Worm (Caenorhabditis elegans) whole organism, mixed stage, embryonic: ENCODE data around the gene T14G10.8.

ENCODE experiments used
- M03D4.4 ChIP-seq: sonication (generic microtip); optimal IDR thresholded peaks from 2 replicates; lab custom pipeline; 2017; ENCODE audit warnings: mild to moderate bottlenecking, missing genetic modification characterization, missing compliant biosample characterization
- bed-3 ChIP-seq: fragments of 200-800 bp; sonication (Bioruptor generic); optimal IDR thresholded peaks from 3 replicates; lab custom pipeline; 2018; ENCODE audit warnings: mild to moderate bottlenecking, missing genetic modification characterization, moderate library complexity, missing compliant biosample characterization
- blmp-1 ChIP-seq: fragments of 150-350 bp; optimal IDR thresholded peaks from 2 replicates; lab custom pipeline; 2014; ENCODE audit warnings: missing biosample characterization, missing genetic modification characterization
- ceh-39 ChIP-seq: fragments of 150-350 bp; optimal IDR thresholded peaks from 2 replicates; lab custom pipeline; 2014; ENCODE audit warnings: missing biosample characterization, missing genetic modification characterization
- ceh-43 ChIP-seq: fragments of 200-800 bp; sonication (Bioruptor generic); optimal IDR thresholded peaks from 2 replicates; lab custom pipeline; 2018; ENCODE audit warnings: mild to moderate bottlenecking, missing genetic modification characterization, moderate library complexity, missing compliant biosample characterization
- ces-1 ChIP-seq: fragments of 150-350 bp; optimal IDR thresholded peaks from 2 replicates; lab custom pipeline; 2014; ENCODE audit warnings: missing biosample characterization, missing genetic modification reagents, missing genetic modification characterization
- cnd-1 ChIP-seq: fragments of 200-800 bp; sonication (Bioruptor generic); optimal IDR thresholded peaks from 2 replicates; lab custom pipeline; 2018; ENCODE audit warnings: mild to moderate bottlenecking, missing genetic modification characterization, missing compliant biosample characterization
- elt-1 ChIP-seq: sonication (generic microtip); optimal IDR thresholded peaks from 2 replicates; lab custom pipeline; 2017; ENCODE audit warnings: missing genetic modification characterization, mild to moderate bottlenecking, missing compliant biosample characterization, antibody characterized with exemption, moderate library complexity, borderline replicate concordance; ENCODE audit not compliant: insufficient read depth
- elt-3 ChIP-seq: fragments of 150-350 bp; optimal IDR thresholded peaks from 2 replicates; lab custom pipeline; 2014; ENCODE audit warnings: missing biosample characterization, missing genetic modification characterization
- flh-1 ChIP-seq: fragments of 200-800 bp; sonication (Bioruptor generic); optimal IDR thresholded peaks from 2 replicates; lab custom pipeline; 2018; ENCODE audit warnings: mild to moderate bottlenecking, missing genetic modification characterization, moderate library complexity, missing compliant biosample characterization
- ham-2 ChIP-seq: fragments of 200-800 bp; sonication (Bioruptor generic); optimal IDR thresholded peaks from 2 replicates; lab custom pipeline; 2018; ENCODE audit warnings: mild to moderate bottlenecking, missing genetic modification characterization, missing compliant biosample characterization
- hlh-1 ChIP-seq: fragments of 150-350 bp; optimal IDR thresholded peaks from 2 replicates; lab custom pipeline; 2014; ENCODE audit warnings: missing biosample characterization, missing genetic modification reagents, missing genetic modification characterization
- lin-13 ChIP-seq: fragments of 150-350 bp; optimal IDR thresholded peaks from 2 replicates; lab custom pipeline; 2014; ENCODE audit warnings: missing biosample characterization, missing genetic modification characterization
- lin-32 ChIP-seq: fragments of 200-800 bp; sonication (Bioruptor generic); optimal IDR thresholded peaks from 2 replicates; lab custom pipeline; 2018; ENCODE audit warnings: mild to moderate bottlenecking, missing genetic modification characterization, missing compliant biosample characterization
- lsy-2 ChIP-seq: fragments of 150-350 bp; optimal IDR thresholded peaks from 2 replicates; lab custom pipeline; 2014; ENCODE audit warnings: missing biosample characterization, missing genetic modification characterization
- mab-5 ChIP-seq: fragments of 150-350 bp; optimal IDR thresholded peaks from 2 replicates; lab custom pipeline; 2014; ENCODE audit warnings: missing biosample characterization, missing genetic modification characterization
- nhr-12 ChIP-seq: fragments of 150-350 bp; optimal IDR thresholded peaks from 2 replicates; lab custom pipeline; 2014; ENCODE audit warnings: missing biosample characterization, missing genetic modification characterization
- nhr-2 ChIP-seq: fragments of 150-350 bp; optimal IDR thresholded peaks from 2 replicates; lab custom pipeline; 2014; ENCODE audit warnings: missing biosample characterization, missing genetic modification characterization
- nhr-237 ChIP-seq: fragments of 150-350 bp; optimal IDR thresholded peaks from 2 replicates; lab custom pipeline; 2014; ENCODE audit warnings: missing biosample characterization, missing genetic modification characterization
- nhr-28 ChIP-seq: fragments of 150-350 bp; optimal IDR thresholded peaks from 2 replicates; lab custom pipeline; 2014; ENCODE audit warnings: missing biosample characterization, missing genetic modification characterization
- nhr-76 ChIP-seq: sonication (generic microtip); optimal IDR thresholded peaks from 2 replicates; lab custom pipeline; 2017; ENCODE audit warnings: missing biosample characterization, missing genetic modification characterization
- pha-4 ChIP-seq: fragments of 150-350 bp; optimal IDR thresholded peaks from 2 replicates; lab custom pipeline; 2018; ENCODE audit warnings: missing biosample characterization, missing genetic modification reagents, missing genetic modification characterization
- sem-2 ChIP-seq: fragments of 200-800 bp; sonication (Bioruptor generic); optimal IDR thresholded peaks from 2 replicates; lab custom pipeline; 2018; ENCODE audit warnings: mild to moderate bottlenecking, missing genetic modification characterization, missing compliant biosample characterization
- snpc-4 ChIP-seq: fragments of 150-350 bp; optimal IDR thresholded peaks from 2 replicates; lab custom pipeline; 2014; ENCODE audit warnings: missing biosample characterization, missing genetic modification characterization
- sptf-1 ChIP-seq: sonication (generic microtip); optimal IDR thresholded peaks from 2 replicates; lab custom pipeline; 2017; ENCODE audit warnings: mild to moderate bottlenecking, missing genetic modification characterization, moderate library complexity, missing compliant biosample characterization
- tbx-8 ChIP-seq: fragments of 200-800 bp; sonication (Bioruptor generic); optimal IDR thresholded peaks from 2 replicates; lab custom pipeline; 2018; ENCODE audit warnings: mild to moderate bottlenecking, missing genetic modification characterization, moderate library complexity, missing compliant biosample characterization
- unc-120 ChIP-seq: sonication (generic microtip); optimal IDR thresholded peaks from 2 replicates; lab custom pipeline; 2017; ENCODE audit warnings: missing genetic modification characterization, missing compliant biosample characterization; ENCODE audit not compliant: poor library complexity, severe bottlenecking
- unc-39 ChIP-seq: fragments of 150-350 bp; optimal IDR thresholded peaks from 2 replicates; lab custom pipeline; 2014; ENCODE audit warnings: missing biosample characterization, missing genetic modification characterization
- unc-62 ChIP-seq: fragments of 150-350 bp; optimal IDR thresholded peaks from 2 replicates; lab custom pipeline; 2014; ENCODE audit warnings: missing biosample characterization, missing genetic modification reagents, missing genetic modification characterization
- ztf-11 ChIP-seq: fragments of 150-350 bp; optimal IDR thresholded peaks from 2 replicates; lab custom pipeline; 2014; ENCODE audit warnings: missing biosample characterization, missing genetic modification characterization

Gene T14G10.8

ce11 chrIV:10146885-10147284, at the start of gene T14G10.8:
T14G10.8 (minus strand) TSS chrIV:10146985.
- TF ChIP-seq lsy-2 (no peak), bed-3 (GFP tag; lab: Kevin White, UChicago) (no peak), flh-1 (no peak), M03D4.4 (tag; lab: Kevin White, UChicago) (no peak), nhr-12 (tag; lab: Kevin White, UChicago) (no peak), ceh-43 (no peak), nhr-28 (tag; lab: Kevin White, UChicago) (no peak), blmp-1 (tag; lab: Kevin White, UChicago) (no peak), snpc-4 (no peak), elt-3 (tag; lab: Kevin White, UChicago) (no peak), tbx-8 (GFP tag; lab: Kevin White, UChicago) (no peak), unc-62 (GFP tag; lab: Kevin White, UChicago) (no peak), lin-13 (tag; lab: Kevin White, UChicago) (no peak), mab-5 (tag; lab: Kevin White, UChicago) (no peak), elt-1 (no peak), cnd-1 (no peak), unc-39 (no peak)

- TF ChIP-seq sem-2 (GFP tag; lab: Kevin White, UChicago): no peak
- TF ChIP-seq lin-13 (tag; lab: Kevin White, UChicago): no peak
- no peak for TF ChIP-seq elt-3 (tag; lab: Kevin White, UChicago)
- no peak for TF ChIP-seq ham-2 (GFP tag; lab: Kevin White, UChicago)
- TF ChIP-seq cnd-1: no peak
- TF ChIP-seq tbx-8 (GFP tag; lab: Kevin White, UChicago): no peak
- no peak for TF ChIP-seq M03D4.4 (tag; lab: Kevin White, UChicago)
- no peak for TF ChIP-seq sptf-1 (tag; lab: Kevin White, UChicago)
- no peak for TF ChIP-seq unc-120 (tag; lab: Kevin White, UChicago)
- TF ChIP-seq pha-4 (tag; lab: Kevin White, UChicago): no peak
- TF ChIP-seq unc-62 (GFP tag; lab: Kevin White, UChicago): no peak
- TF ChIP-seq blmp-1 (tag; lab: Kevin White, UChicago): no peak
- TF ChIP-seq nhr-2 (tag; lab: Kevin White, UChicago): no peak
- TF ChIP-seq nhr-12 (tag; lab: Kevin White, UChicago): no peak
- TF ChIP-seq ztf-11 (tag; lab: Kevin White, UChicago): no peak
- no peak for TF ChIP-seq lin-32
These were observed 47.6 kb upstream of the T14G10.8 start, which contains the start of gene ptrg-1 for ce11 chrIV:10194345-10194744. ptrg-1 (minus strand) TSS chrIV:10194445.

ce11 chrIV:10191498-10191897, 44.7 kb upstream of the T14G10.8 start:
- TF ChIP-seq ces-1 (peak; percentile 77), sptf-1 (tag; lab: Kevin White, UChicago) (no peak), snpc-4 (no peak), nhr-76 (tag; lab: Kevin White, UChicago) (no peak), ceh-39 (tag; lab: Kevin White, UChicago) (no peak), cnd-1 (no peak), ham-2 (GFP tag; lab: Kevin White, UChicago) (no peak)

- no peak for TF ChIP-seq mab-5 (tag; lab: Kevin White, UChicago)
- TF ChIP-seq cnd-1: peak; percentile 87
- TF ChIP-seq ceh-39 (tag; lab: Kevin White, UChicago): no peak
- no peak for TF ChIP-seq bed-3 (GFP tag; lab: Kevin White, UChicago)
- TF ChIP-seq, all 35 proteins: peak for 1
These were observed 43.8 kb upstream of the T14G10.8 start for ce11 chrIV:10190586-10190985.

ce11 chrIV:10188505-10188904, 41.7 kb upstream of the T14G10.8 start:
- TF ChIP-seq nhr-237 (no peak), ces-1 (peak; percentile 87)

ce11 chrIV:10180133-10180749, 33.5 kb upstream of the T14G10.8 start, which contains the start of gene gta-1:
gta-1 (plus strand) TSS chrIV:10180660.
- TF ChIP-seq bed-3 (GFP tag; lab: Kevin White, UChicago): no peak
- peak; percentile 35 for TF ChIP-seq ces-1
- no peak for TF ChIP-seq nhr-2 (tag; lab: Kevin White, UChicago)
- no peak for TF ChIP-seq elt-3 (tag; lab: Kevin White, UChicago)
- peak; percentile 42 for TF ChIP-seq unc-120 (tag; lab: Kevin White, UChicago)
- peak; percentile 44 for TF ChIP-seq unc-62 (GFP tag; lab: Kevin White, UChicago)
- no peak for TF ChIP-seq lin-13 (tag; lab: Kevin White, UChicago)
- TF ChIP-seq hlh-1 (tag; lab: Kevin White, UChicago): peak; percentile 98
- no peak for TF ChIP-seq blmp-1 (tag; lab: Kevin White, UChicago)
